Worm (Caenorhabditis elegans) whole organism, mixed stage, embryonic: ENCODE measurements around the gene EGAP9.4.

Experiments used
- blmp-1 ChIP-seq: fragments of 150-350 bp; optimal IDR thresholded peaks from 2 replicates; lab custom pipeline; 2014; ENCODE audit warnings: missing biosample characterization, missing genetic modification characterization
- ces-1 ChIP-seq: fragments of 150-350 bp; optimal IDR thresholded peaks from 2 replicates; lab custom pipeline; 2014; ENCODE audit warnings: missing biosample characterization, missing genetic modification reagents, missing genetic modification characterization
- drap-1 ChIP-seq: fragments of 200-800 bp; sonication (Bioruptor generic); optimal IDR thresholded peaks from 3 replicates; lab custom pipeline; 2018; ENCODE audit warnings: mild to moderate bottlenecking, missing genetic modification characterization, missing compliant biosample characterization
- elt-3 ChIP-seq: fragments of 150-350 bp; optimal IDR thresholded peaks from 2 replicates; lab custom pipeline; 2014; ENCODE audit warnings: missing biosample characterization, missing genetic modification characterization
- ham-2 ChIP-seq: fragments of 200-800 bp; sonication (Bioruptor generic); optimal IDR thresholded peaks from 2 replicates; lab custom pipeline; 2018; ENCODE audit warnings: mild to moderate bottlenecking, missing genetic modification characterization, missing compliant biosample characterization
- lin-13 ChIP-seq: fragments of 150-350 bp; optimal IDR thresholded peaks from 2 replicates; lab custom pipeline; 2014; ENCODE audit warnings: missing biosample characterization, missing genetic modification characterization
- nhr-12 ChIP-seq: fragments of 150-350 bp; optimal IDR thresholded peaks from 2 replicates; lab custom pipeline; 2014; ENCODE audit warnings: missing biosample characterization, missing genetic modification characterization
- nhr-237 ChIP-seq: fragments of 150-350 bp; optimal IDR thresholded peaks from 2 replicates; lab custom pipeline; 2014; ENCODE audit warnings: missing biosample characterization, missing genetic modification characterization
- sem-2 ChIP-seq: fragments of 200-800 bp; sonication (Bioruptor generic); optimal IDR thresholded peaks from 2 replicates; lab custom pipeline; 2018; ENCODE audit warnings: mild to moderate bottlenecking, missing genetic modification characterization, missing compliant biosample characterization
- sptf-1 ChIP-seq: sonication (generic microtip); optimal IDR thresholded peaks from 2 replicates; lab custom pipeline; 2017; ENCODE audit warnings: mild to moderate bottlenecking, missing genetic modification characterization, moderate library complexity, missing compliant biosample characterization
- unc-62 ChIP-seq: fragments of 150-350 bp; optimal IDR thresholded peaks from 2 replicates; lab custom pipeline; 2014; ENCODE audit warnings: missing biosample characterization, missing genetic modification reagents, missing genetic modification characterization
- ztf-11 ChIP-seq: fragments of 150-350 bp; optimal IDR thresholded peaks from 2 replicates; lab custom pipeline; 2014; ENCODE audit warnings: missing biosample characterization, missing genetic modification characterization

ce11 chrV:6614968-6615367 is 38.3 kb downstream of the EGAP9.4 start:
- no peak for TF ChIP-seq nhr-12 (tag; lab: Kevin White, UChicago)
- no peak for TF ChIP-seq lin-13 (tag; lab: Kevin White, UChicago)
- no peak for TF ChIP-seq unc-62 (GFP tag; lab: Kevin White, UChicago)
- no peak for TF ChIP-seq elt-3 (tag; lab: Kevin White, UChicago)
- TF ChIP-seq ztf-11 (tag; lab: Kevin White, UChicago), result no peak
- TF ChIP-seq ham-2 (GFP tag; lab: Kevin White, UChicago), result no peak
- TF ChIP-seq nhr-237 (tag; lab: Kevin White, UChicago), result no peak
- no peak for TF ChIP-seq sem-2 (GFP tag; lab: Kevin White, UChicago)
- TF ChIP-seq ces-1 (GFP tag; lab: Kevin White, UChicago), result no peak
- no peak for TF ChIP-seq blmp-1 (tag; lab: Kevin White, UChicago)
- TF ChIP-seq drap-1 (GFP tag; lab: Kevin White, UChicago), result no peak
- TF ChIP-seq sptf-1 (tag; lab: Kevin White, UChicago), result no peak
